Fruit fly (Drosophila melanogaster) whole organism, embryonic: ENCODE data around the gene Acph-1.

Experiments
- ATbp ChIP-seq: fragments of 200-800 bp; sonication (Bioruptor generic); optimal IDR thresholded peaks from 2 replicates; lab custom pipeline; 2017; ENCODE audit warnings: missing biosample characterization, mild to moderate bottlenecking, missing genetic modification characterization, missing genetic modification reagents
- Atf6 ChIP-seq: fragments of 200-800 bp; sonication (Bioruptor generic); IDR thresholded peaks from 2 replicates; pipeline ENCODE4 v1.3.6; 2022; ENCODE audit warnings: missing biosample characterization, missing genetic modification characterization
- B-H2 ChIP-seq: fragments of 200-800 bp; sonication (Bioruptor generic); optimal IDR thresholded peaks from 2 replicates; lab custom pipeline; 2018; ENCODE audit warnings: missing biosample characterization, mild to moderate bottlenecking, missing genetic modification characterization
- BtbVII ChIP-seq: fragments of 200-800 bp; sonication (Bioruptor generic); optimal IDR thresholded peaks from 3 replicates; lab custom pipeline; 2017; ENCODE audit warnings: missing biosample characterization, mild to moderate bottlenecking, missing genetic modification characterization
- CG11723 ChIP-seq: fragments of 200-800 bp; sonication (Bioruptor generic); optimal IDR thresholded peaks from 2 replicates; lab custom pipeline; 2017; ENCODE audit warnings: missing biosample characterization, mild to moderate bottlenecking, missing genetic modification characterization
- CG12071 ChIP-seq: fragments of 200-800 bp; sonication (Bioruptor generic); optimal IDR thresholded peaks from 3 replicates; lab custom pipeline; 2018; ENCODE audit warnings: missing biosample characterization, mild to moderate bottlenecking, missing genetic modification characterization
- CG15011 ChIP-seq: fragments of 200-800 bp; sonication (Bioruptor generic); optimal IDR thresholded peaks from 3 replicates; lab custom pipeline; 2018; ENCODE audit warnings: missing biosample characterization, mild to moderate bottlenecking, missing genetic modification characterization
- CG2116 ChIP-seq: fragments of 200-800 bp; sonication (Bioruptor generic); optimal IDR thresholded peaks from 3 replicates; lab custom pipeline; 2018; ENCODE audit warnings: missing biosample characterization, mild to moderate bottlenecking, missing genetic modification characterization
- CG3163 ChIP-seq: fragments of 200-800 bp; sonication (Bioruptor generic); optimal IDR thresholded peaks from 3 replicates; lab custom pipeline; 2016; ENCODE audit warnings: missing biosample characterization, missing genetic modification characterization
- CG32767 ChIP-seq: fragments of 200-800 bp; sonication (Bioruptor generic); IDR thresholded peaks from 2 replicates; pipeline ENCODE4 v1.3.6; 2022; ENCODE audit warnings: missing biosample characterization, missing genetic modification characterization
- CG34376 ChIP-seq: fragments of 200-800 bp; sonication (Bioruptor generic); optimal IDR thresholded peaks from 2 replicates; lab custom pipeline; 2018; ENCODE audit warnings: missing biosample characterization, mild to moderate bottlenecking, missing genetic modification characterization
- CG34422 ChIP-seq: fragments of 200-800 bp; sonication (Bioruptor generic); IDR thresholded peaks from 3 replicates; pipeline ENCODE4 v1.3.6; 2022; ENCODE audit warnings: missing biosample characterization, missing genetic modification characterization
- CG3847 ChIP-seq: fragments of 200-800 bp; sonication (Bioruptor generic); IDR thresholded peaks from 2 replicates; pipeline ENCODE4 v1.3.6; 2022; ENCODE audit warnings: missing biosample characterization, missing genetic modification characterization
- CG6654 ChIP-seq: fragments of 200-800 bp; sonication (Bioruptor generic); optimal IDR thresholded peaks from 2 replicates; lab custom pipeline; 2017; ENCODE audit warnings: missing biosample characterization, mild to moderate bottlenecking, missing genetic modification characterization
- CG7987 ChIP-seq: fragments of 200-800 bp; sonication (Bioruptor generic); optimal IDR thresholded peaks from 2 replicates; lab custom pipeline; 2018; ENCODE audit warnings: missing biosample characterization, mild to moderate bottlenecking, missing genetic modification characterization, moderate library complexity
- CG8290 ChIP-seq, 3 experiments: fragments of 200-800 bp; sonication (Bioruptor generic); optimal IDR thresholded peaks; 2 replicates each; lab custom pipeline; 2016 to 2019; ENCODE audit warnings: missing biosample characterization in 3 of 3, missing genetic modification characterization in 3 of 3, mild to moderate bottlenecking in 2 of 3, moderate library complexity in 1 of 3
- CG8765 ChIP-seq: fragments of 200-800 bp; sonication (Bioruptor generic); IDR thresholded peaks from 2 replicates; pipeline ENCODE4 v1.3.6; 2022; ENCODE audit warnings: missing biosample characterization, missing genetic modification characterization
- CG9797 ChIP-seq: fragments of 200-800 bp; sonication (Bioruptor generic); optimal IDR thresholded peaks from 3 replicates; lab custom pipeline; 2018; ENCODE audit warnings: missing biosample characterization, mild to moderate bottlenecking, missing genetic modification characterization
- CG9876 ChIP-seq: fragments of 200-800 bp; sonication (Bioruptor generic); optimal IDR thresholded peaks from 2 replicates; lab custom pipeline; 2016; ENCODE audit warnings: missing biosample characterization, missing genetic modification characterization
- CHES-1-like ChIP-seq: fragments of 200-800 bp; sonication (Bioruptor generic); optimal IDR thresholded peaks from 2 replicates; lab custom pipeline; 2016; ENCODE audit warnings: missing biosample characterization, missing genetic modification characterization
- Chrac-16 ChIP-seq: fragments of 200-800 bp; sonication (Bioruptor generic); optimal IDR thresholded peaks from 3 replicates; lab custom pipeline; 2016; ENCODE audit warnings: missing biosample characterization, missing genetic modification characterization
- Eip74EF ChIP-seq, 2 experiments: fragments of 200-800 bp in 1 of 2; fragments of >200 bp in 1 of 2; sonication (Bioruptor generic) in 1 of 2; optimal IDR thresholded peaks; 2 replicates each; lab custom pipeline; 2017 to 2019; ENCODE audit warnings: missing biosample characterization in 2 of 2, missing genetic modification characterization in 2 of 2, mild to moderate bottlenecking in 1 of 2, moderate library complexity in 1 of 2
- Fer1 ChIP-seq: fragments of 200-800 bp; sonication (Bioruptor generic); optimal IDR thresholded peaks from 2 replicates; lab custom pipeline; 2017; ENCODE audit warnings: missing biosample characterization, mild to moderate bottlenecking, missing genetic modification characterization
- Gug ChIP-seq: fragments of 200-800 bp; sonication (Bioruptor generic); IDR thresholded peaks from 4 replicates; pipeline ENCODE4 v1.3.6; 2022; ENCODE audit warnings: missing biosample characterization, missing genetic modification characterization
- H15 ChIP-seq: fragments of 200-800 bp; sonication (Bioruptor generic); IDR thresholded peaks from 3 replicates; pipeline ENCODE4 v1.3.6; 2022; ENCODE audit warnings: missing biosample characterization, missing genetic modification characterization
- Lim3 ChIP-seq: fragments of 200-800 bp; sonication (Bioruptor generic); IDR thresholded peaks from 2 replicates; pipeline ENCODE4 v1.3.6; 2022; ENCODE audit warnings: missing biosample characterization, missing genetic modification characterization
- Myb ChIP-seq: fragments of 200-800 bp; sonication (Bioruptor generic); optimal IDR thresholded peaks from 2 replicates; lab custom pipeline; 2016; ENCODE audit warnings: missing biosample characterization, missing genetic modification characterization
- NfI ChIP-seq: fragments of 200-800 bp; sonication (Bioruptor generic); optimal IDR thresholded peaks from 3 replicates; lab custom pipeline; 2018; ENCODE audit warnings: missing biosample characterization, mild to moderate bottlenecking, missing genetic modification characterization, moderate library complexity
- Ptx1 ChIP-seq: fragments of 200-800 bp; sonication (Bioruptor generic); IDR thresholded peaks from 2 replicates; pipeline ENCODE4 v1.3.6; 2022; ENCODE audit warnings: missing biosample characterization, missing genetic modification characterization
- Vsx1 ChIP-seq: fragments of 200-800 bp; sonication (Bioruptor generic); optimal IDR thresholded peaks from 2 replicates; lab custom pipeline; 2017; ENCODE audit warnings: missing biosample characterization, mild to moderate bottlenecking, missing genetic modification characterization, missing genetic modification reagents
- amos ChIP-seq: fragments of 200-800 bp; sonication (Bioruptor generic); IDR thresholded peaks from 2 replicates; pipeline ENCODE4 v1.3.6; 2022; ENCODE audit warnings: missing biosample characterization, missing genetic modification characterization; ENCODE audit not compliant: partially characterized antibody
- bbx ChIP-seq: fragments of 200-800 bp; sonication (Bioruptor generic); IDR thresholded peaks from 2 replicates; pipeline ENCODE4 v1.3.6; 2022; ENCODE audit warnings: missing biosample characterization, missing genetic modification characterization; ENCODE audit not compliant: partially characterized antibody
- chinmo ChIP-seq: fragments of 200-800 bp; sonication (Bioruptor generic); IDR thresholded peaks from 4 replicates; pipeline ENCODE4 v1.3.6; 2022; ENCODE audit warnings: missing biosample characterization, missing genetic modification characterization; ENCODE audit not compliant: partially characterized antibody
- ci ChIP-seq: fragments of 200-800 bp; sonication (Bioruptor generic); IDR thresholded peaks from 3 replicates; pipeline ENCODE4 v1.3.6; 2022; ENCODE audit warnings: missing biosample characterization, missing genetic modification characterization
- cwo ChIP-seq: fragments of 200-800 bp; sonication (Bioruptor generic); optimal IDR thresholded peaks from 3 replicates; lab custom pipeline; 2017; ENCODE audit warnings: missing biosample characterization, missing genetic modification characterization, mild to moderate bottlenecking, moderate library complexity, missing genetic modification reagents
- gro ChIP-seq: fragments of 200-800 bp; sonication (Bioruptor generic); optimal IDR thresholded peaks from 2 replicates; lab custom pipeline; 2016; ENCODE audit warnings: missing biosample characterization, missing genetic modification characterization
- ham ChIP-seq: fragments of 200-800 bp; sonication (Bioruptor generic); IDR thresholded peaks from 2 replicates; pipeline ENCODE4 v1.3.6; 2022; ENCODE audit warnings: missing biosample characterization, missing genetic modification characterization
- hb ChIP-seq: fragments of 200-800 bp; sonication (Bioruptor generic); IDR thresholded peaks from 3 replicates; pipeline ENCODE4 v1.3.6; 2022; ENCODE audit warnings: missing biosample characterization, missing genetic modification characterization; ENCODE audit not compliant: partially characterized antibody
- mirr ChIP-seq: fragments of 200-800 bp; sonication (Bioruptor generic); optimal IDR thresholded peaks from 3 replicates; lab custom pipeline; 2018; ENCODE audit warnings: missing biosample characterization, mild to moderate bottlenecking, missing genetic modification characterization
- nerfin-1 ChIP-seq: fragments of 200-800 bp; sonication (Bioruptor generic); optimal IDR thresholded peaks from 3 replicates; lab custom pipeline; 2019; ENCODE audit warnings: missing biosample characterization, mild to moderate bottlenecking, missing genetic modification characterization, moderate library complexity
- otp ChIP-seq: fragments of 200-800 bp; sonication (Bioruptor generic); IDR thresholded peaks from 3 replicates; pipeline ENCODE4, ENCODE4 v1.3.6; 2022; ENCODE audit warnings: missing biosample characterization, missing genetic modification characterization
- pb ChIP-seq: fragments of 200-800 bp; sonication (Bioruptor generic); optimal IDR thresholded peaks from 3 replicates; lab custom pipeline; 2016; ENCODE audit warnings: missing biosample characterization, missing genetic modification characterization
- pum ChIP-seq: fragments of 200-800 bp; sonication (Bioruptor generic); optimal IDR thresholded peaks from 2 replicates; lab custom pipeline; 2016; ENCODE audit warnings: missing biosample characterization, missing genetic modification characterization
- ro ChIP-seq: fragments of 200-800 bp; sonication (Bioruptor generic); IDR thresholded peaks from 2 replicates; pipeline ENCODE4 v1.3.6; 2022; ENCODE audit warnings: missing biosample characterization, missing genetic modification characterization
- sob ChIP-seq: fragments of 200-800 bp; sonication (Bioruptor generic); IDR thresholded peaks from 2 replicates; pipeline ENCODE4 v1.3.6; 2022; ENCODE audit warnings: missing biosample characterization, missing genetic modification characterization
- stc ChIP-seq: fragments of 200-800 bp; sonication (Bioruptor generic); IDR thresholded peaks from 2 replicates; pipeline ENCODE4 v1.3.6; 2022; ENCODE audit warnings: missing biosample characterization, missing genetic modification characterization
- toy ChIP-seq: fragments of 200-800 bp; sonication (Bioruptor generic); IDR thresholded peaks from 2 replicates; pipeline ENCODE4 v1.3.6; 2022; ENCODE audit warnings: missing biosample characterization, missing genetic modification characterization
- usp ChIP-seq: fragments of >200 bp; optimal IDR thresholded peaks from 2 replicates; lab custom pipeline; 2017; ENCODE audit warnings: missing biosample characterization, missing genetic modification characterization
- wdn ChIP-seq: fragments of 200-800 bp; sonication (Bioruptor generic); IDR thresholded peaks from 2 replicates; pipeline ENCODE4 v1.3.6; 2022; ENCODE audit warnings: missing biosample characterization, missing genetic modification characterization

Gene Acph-1

dm6 chr3R:29983073-29983544 is 10.1 kb downstream of the Acph-1 start, which contains the start of gene CG7896 (continued):
- TF ChIP-seq CG11723, result peak; percentile 52
- peak; percentile 45 for TF ChIP-seq nerfin-1 (tag; lab: Kevin White, UChicago)
- no peak for TF ChIP-seq CG9876
- 0 out of 2 replicates have a peak, but pooled peaks have one; percentile 56 for TF ChIP-seq ro (GFP tag; lab: Robert Waterston, UW)
- peak; percentile 45; the same call in 1 of the 2 replicates for TF ChIP-seq toy (GFP tag; lab: Robert Waterston, UW)
- TF ChIP-seq mirr, result peak; percentile 22
- TF ChIP-seq CG15011 (GFP tag; lab: Kevin White, UChicago), result peak; percentile 40
- TF ChIP-seq Chrac-16 (GFP tag; lab: Kevin White, UChicago), result peak; percentile 60
- TF ChIP-seq stc, result peak; percentile 80
- no peak for TF ChIP-seq gro
- peak; percentile 21 for TF ChIP-seq CG34376 (GFP tag; lab: Kevin White, UChicago)
- no peak for TF ChIP-seq CG7987 (GFP tag; lab: Kevin White, UChicago)
- TF ChIP-seq CG34422, result peak; percentile 71; the same call in 2 of the 3 replicates
- TF ChIP-seq otp (GFP tag; lab: Robert Waterston, UW), result peak; percentile 59; the same call in 1 of the 3 replicates
- TF ChIP-seq pum (GFP tag; lab: Kevin White, UChicago), result no peak
- peak; percentile 27 for TF ChIP-seq CG12071 (GFP tag; lab: Kevin White, UChicago)
- peak; percentile 4 for TF ChIP-seq B-H2
- peak; percentile 58; the same call in 1 of the 3 replicates for TF ChIP-seq ci (GFP tag; lab: Robert Waterston, UW)
- peak; percentile 70 for TF ChIP-seq sob (GFP tag; lab: Robert Waterston, UW)
- TF ChIP-seq Gug (GFP tag; lab: Robert Waterston, UW), result peak; percentile 71
- TF ChIP-seq Atf6, result peak; percentile 80
- 0 out of 2 replicates have a peak, but pooled peaks have one; percentile 38 for TF ChIP-seq Lim3 (GFP tag; lab: Robert Waterston, UW)
- peak; percentile 38; the same call in 1 of the 2 replicates for TF ChIP-seq CG32767
- no peak for TF ChIP-seq CG3163 (GFP tag; lab: Kevin White, UChicago)
- peak; percentile 34 for TF ChIP-seq CG2116 (GFP tag; lab: Kevin White, UChicago)
- TF ChIP-seq NfI (GFP tag; lab: Kevin White, UChicago), result peak; percentile 53
- peak; percentile 48 for TF ChIP-seq BtbVII
- no peak for TF ChIP-seq CHES-1-like
- 0 out of 2 replicates have a peak, but pooled peaks have one; percentile 30 for TF ChIP-seq bbx (GFP tag; lab: Robert Waterston, UW)
- TF ChIP-seq CG3847, result peak; percentile 75
- no peak for TF ChIP-seq CG9797 (GFP tag; lab: Kevin White, UChicago)
- peak; percentile 47 for TF ChIP-seq CG8290 (GFP tag; optimal IDR thresholded peaks at IDR 0.05; lab: Kevin White, UChicago)
- TF ChIP-seq CG8290 (tag; optimal IDR thresholded peaks at IDR 0.05; lab: Kevin White, UChicago), result peak in 1 of 2 experiments; percentile 8
- peak; percentile 60 for TF ChIP-seq cwo
- TF ChIP-seq hb (GFP tag; lab: Robert Waterston, UW), result no peak
- TF ChIP-seq Myb, result no peak
- TF ChIP-seq H15 (GFP tag; lab: Robert Waterston, UW), result peak; percentile 55
- TF ChIP-seq Ptx1 (GFP tag; lab: Robert Waterston, UW), result peak; percentile 88
- TF ChIP-seq Vsx1, result peak; percentile 3
- TF ChIP-seq amos (GFP tag; lab: Robert Waterston, UW), result no peak
- TF ChIP-seq pb (GFP tag; lab: Kevin White, UChicago), result peak; percentile 10
- TF ChIP-seq Eip74EF (GFP tag; optimal IDR thresholded peaks at IDR 0.05; lab: Kevin White, UChicago), result peak in 1 of 2 experiments; percentile 22
- 0 out of 2 replicates have a peak, but pooled peaks have one; percentile 38 for TF ChIP-seq ham
- peak; percentile 78 for TF ChIP-seq Fer1
- peak; percentile 86; the same call in 3 of the 4 replicates for TF ChIP-seq chinmo (GFP tag; lab: Robert Waterston, UW)
- TF ChIP-seq ATbp (GFP tag; lab: Kevin White, UChicago), result peak; percentile 47
- no peak for TF ChIP-seq usp (GFP tag; lab: Kevin White, UChicago)
- TF ChIP-seq wdn, result peak; percentile 52
- no peak for TF ChIP-seq CG6654 (GFP tag; lab: Kevin White, UChicago)
- TF ChIP-seq CG8765, result peak; percentile 40; the same call in 1 of the 2 replicates
